Fruit fly (Drosophila melanogaster) whole organism, embryonic: ENCODE data around the gene CG3625.
A peak's percentile ranks its signal among the peaks of the same experiment; 100 is the strongest.

Experiments used
- Atf-2 ChIP-seq: fragments of 200-800 bp; sonication (Bioruptor generic); optimal IDR thresholded peaks from 2 replicates; lab custom pipeline; 2016; ENCODE audit warnings: missing biosample characterization, missing genetic modification characterization
- CG10565 ChIP-seq: fragments of 200-800 bp; sonication (Bioruptor generic); optimal IDR thresholded peaks from 3 replicates; lab custom pipeline; 2016; ENCODE audit warnings: missing biosample characterization, mild to moderate bottlenecking, missing genetic modification characterization
- CG1602 ChIP-seq: fragments of 200-800 bp; sonication (Bioruptor generic); optimal IDR thresholded peaks from 3 replicates; lab custom pipeline; 2016; ENCODE audit warnings: missing biosample characterization, missing genetic modification characterization
- CG1603 ChIP-seq: fragments of 200-800 bp; sonication (Bioruptor generic); optimal IDR thresholded peaks from 2 replicates; lab custom pipeline; 2019; ENCODE audit warnings: missing biosample characterization, mild to moderate bottlenecking, missing genetic modification characterization, moderate library complexity
- CG30020 ChIP-seq: fragments of 200-800 bp; optimal IDR thresholded peaks from 2 replicates; lab custom pipeline; 2019; ENCODE audit warnings: missing biosample characterization, mild to moderate bottlenecking, missing genetic modification characterization, moderate library complexity
- CG31388 ChIP-seq: fragments of 200-800 bp; sonication (Bioruptor generic); optimal IDR thresholded peaks from 2 replicates; lab custom pipeline; 2016; ENCODE audit warnings: missing biosample characterization, missing genetic modification characterization
- CG31441 ChIP-seq: fragments of 200-800 bp; sonication (Bioruptor generic); IDR thresholded peaks from 2 replicates; pipeline ENCODE4 v1.3.6; 2022; ENCODE audit warnings: missing biosample characterization, missing genetic modification characterization
- CG34422 ChIP-seq: fragments of 200-800 bp; sonication (Bioruptor generic); IDR thresholded peaks from 3 replicates; pipeline ENCODE4 v1.3.6; 2022; ENCODE audit warnings: missing biosample characterization, missing genetic modification characterization
- CG4424 ChIP-seq: fragments of 200-800 bp; sonication (Bioruptor generic); optimal IDR thresholded peaks from 3 replicates; lab custom pipeline; 2016; ENCODE audit warnings: missing biosample characterization, missing genetic modification characterization
- CG6175 ChIP-seq: fragments of 200-800 bp; sonication (Bioruptor generic); IDR thresholded peaks from 3 replicates; pipeline ENCODE4 v1.3.6; 2022; ENCODE audit warnings: missing biosample characterization, missing genetic modification characterization
- CG8281 ChIP-seq: fragments of 200-800 bp; sonication (Bioruptor generic); optimal IDR thresholded peaks from 2 replicates; lab custom pipeline; 2018; ENCODE audit warnings: missing biosample characterization, mild to moderate bottlenecking, missing genetic modification characterization, moderate library complexity
- CG9215 ChIP-seq: fragments of 200-800 bp; sonication (Bioruptor generic); IDR thresholded peaks from 2 replicates; pipeline ENCODE4 v1.3.6; 2022; ENCODE audit warnings: missing biosample characterization, missing genetic modification characterization
- CHES-1-like ChIP-seq: fragments of 200-800 bp; sonication (Bioruptor generic); optimal IDR thresholded peaks from 2 replicates; lab custom pipeline; 2016; ENCODE audit warnings: missing biosample characterization, missing genetic modification characterization
- D ChIP-seq, 2 experiments: fragments of 200-800 bp in 1 of 2; fragments of >200 bp in 1 of 2; sonication (Bioruptor generic) in 1 of 2; optimal IDR thresholded peaks; 2 replicates in 1 of 2; 3 replicates in 1 of 2; lab custom pipeline; 2017; ENCODE audit warnings: mild to moderate bottlenecking in 1 of 2, missing biosample characterization in 1 of 2, missing genetic modification characterization in 1 of 2, missing genetic modification reagents in 1 of 2
- E2f1 ChIP-seq: fragments of 200-800 bp; sonication (Bioruptor generic); IDR thresholded peaks from 2 replicates; pipeline ENCODE4 v1.3.6; 2022; ENCODE audit warnings: missing biosample characterization, missing genetic modification characterization
- E2f2 ChIP-seq: fragments of 200-800 bp; sonication (Bioruptor generic); IDR thresholded peaks from 2 replicates; pipeline ENCODE4 v1.3.6; 2022; ENCODE audit warnings: missing biosample characterization, missing genetic modification characterization
- HLH3B ChIP-seq: fragments of 200-800 bp; sonication (Bioruptor generic); IDR thresholded peaks from 2 replicates; pipeline ENCODE4 v1.3.6; 2022; ENCODE audit warnings: missing biosample characterization, missing genetic modification characterization
- HLHmδ ChIP-seq: fragments of 200-800 bp; sonication (Bioruptor generic); optimal IDR thresholded peaks from 2 replicates; lab custom pipeline; 2018; ENCODE audit warnings: missing biosample characterization, mild to moderate bottlenecking, missing genetic modification characterization, moderate library complexity
- Jarid2 ChIP-seq: fragments of 200-800 bp; sonication (Bioruptor generic); optimal IDR thresholded peaks from 3 replicates; lab custom pipeline; 2017; ENCODE audit warnings: mild to moderate bottlenecking, missing biosample characterization, missing genetic modification reagents, missing genetic modification characterization
- Max ChIP-seq: fragments of 200-800 bp; sonication (Bioruptor generic); optimal IDR thresholded peaks from 2 replicates; lab custom pipeline; 2016; ENCODE audit warnings: missing biosample characterization, mild to moderate bottlenecking, missing genetic modification characterization
- Oaz ChIP-seq: fragments of 200-800 bp; sonication (Bioruptor generic); IDR thresholded peaks from 2 replicates; pipeline ENCODE4 v1.3.6; 2022; ENCODE audit warnings: missing biosample characterization, missing genetic modification characterization
- Scr ChIP-seq: fragments of 200-800 bp; sonication (Bioruptor generic); IDR thresholded peaks from 2 replicates; pipeline ENCODE4 v1.3.6; 2022; ENCODE audit warnings: missing biosample characterization, missing genetic modification characterization; ENCODE audit not compliant: partially characterized antibody
- amos ChIP-seq: fragments of 200-800 bp; sonication (Bioruptor generic); IDR thresholded peaks from 2 replicates; pipeline ENCODE4 v1.3.6; 2022; ENCODE audit warnings: missing biosample characterization, missing genetic modification characterization; ENCODE audit not compliant: partially characterized antibody
- ara ChIP-seq: fragments of 200-800 bp; sonication (Bioruptor generic); IDR thresholded peaks from 2 replicates; pipeline ENCODE4 v1.3.6; 2022; ENCODE audit warnings: missing biosample characterization, missing genetic modification characterization
- cwo ChIP-seq: fragments of 200-800 bp; sonication (Bioruptor generic); optimal IDR thresholded peaks from 3 replicates; lab custom pipeline; 2017; ENCODE audit warnings: missing biosample characterization, missing genetic modification characterization, mild to moderate bottlenecking, moderate library complexity, missing genetic modification reagents
- da ChIP-seq: fragments of 200-800 bp; sonication (Bioruptor generic); optimal IDR thresholded peaks from 2 replicates; lab custom pipeline; 2016; ENCODE audit warnings: missing biosample characterization, missing genetic modification characterization
- dan ChIP-seq: fragments of 200-800 bp; sonication (Bioruptor generic); IDR thresholded peaks from 2 replicates; pipeline ENCODE4 v1.3.6; 2022; ENCODE audit warnings: missing biosample characterization, missing genetic modification characterization
- danr ChIP-seq: fragments of 200-800 bp; sonication (Bioruptor generic); IDR thresholded peaks from 2 replicates; pipeline ENCODE4 v1.3.6; 2022; ENCODE audit warnings: missing biosample characterization, missing genetic modification characterization
- dmrt11E ChIP-seq: fragments of 200-800 bp; sonication (Bioruptor generic); optimal IDR thresholded peaks from 3 replicates; lab custom pipeline; 2018; ENCODE audit warnings: missing biosample characterization, mild to moderate bottlenecking, missing genetic modification characterization, moderate library complexity
- fd64A ChIP-seq: fragments of 200-800 bp; sonication (Bioruptor generic); optimal IDR thresholded peaks from 3 replicates; lab custom pipeline; 2018; ENCODE audit warnings: missing biosample characterization, mild to moderate bottlenecking, missing genetic modification characterization
- fu2 ChIP-seq: fragments of 200-800 bp; sonication (Bioruptor generic); optimal IDR thresholded peaks from 2 replicates; lab custom pipeline; 2016; ENCODE audit warnings: missing biosample characterization, missing genetic modification characterization
- gem ChIP-seq: fragments of 200-800 bp; sonication (Bioruptor generic); optimal IDR thresholded peaks from 2 replicates; lab custom pipeline; 2019; ENCODE audit warnings: missing biosample characterization, mild to moderate bottlenecking, missing genetic modification characterization, moderate library complexity
- h ChIP-seq: fragments of >200 bp; optimal IDR thresholded peaks from 2 replicates; lab custom pipeline; 2017
- hth ChIP-seq: fragments of >200 bp; optimal IDR thresholded peaks from 2 replicates; lab custom pipeline; 2017; ENCODE audit warnings: inconsistent platforms
- ind ChIP-seq: fragments of 200-800 bp; sonication (Bioruptor generic); optimal IDR thresholded peaks from 3 replicates; lab custom pipeline; 2016; ENCODE audit warnings: missing biosample characterization, missing genetic modification characterization
- inv ChIP-seq: fragments of 200-800 bp; sonication (Bioruptor generic); IDR thresholded peaks from 2 replicates; pipeline ENCODE4 v1.3.6; 2022; ENCODE audit warnings: missing biosample characterization, missing genetic modification characterization; ENCODE audit not compliant: partially characterized antibody
- klu ChIP-seq: fragments of 200-800 bp; sonication (Bioruptor generic); IDR thresholded peaks from 2 replicates; pipeline ENCODE4 v1.3.6; 2022; ENCODE audit warnings: missing biosample characterization, missing genetic modification characterization
- mam ChIP-seq: fragments of 200-800 bp; sonication (Bioruptor generic); optimal IDR thresholded peaks from 3 replicates; lab custom pipeline; 2016; ENCODE audit warnings: missing biosample characterization, missing genetic modification characterization
- mirr ChIP-seq: fragments of 200-800 bp; sonication (Bioruptor generic); optimal IDR thresholded peaks from 3 replicates; lab custom pipeline; 2018; ENCODE audit warnings: missing biosample characterization, mild to moderate bottlenecking, missing genetic modification characterization
- nerfin-2 ChIP-seq: fragments of 200-800 bp; sonication (Bioruptor generic); IDR thresholded peaks from 2 replicates; pipeline ENCODE4 v1.3.6; 2022; ENCODE audit warnings: missing biosample characterization, missing genetic modification characterization; ENCODE audit not compliant: partially characterized antibody
- oc ChIP-seq: fragments of 200-800 bp; sonication (Bioruptor generic); optimal IDR thresholded peaks from 2 replicates; lab custom pipeline; 2018; ENCODE audit warnings: missing biosample characterization, mild to moderate bottlenecking, missing genetic modification characterization, moderate library complexity
- onecut ChIP-seq: fragments of 200-800 bp; sonication (Bioruptor generic); IDR thresholded peaks from 2 replicates; pipeline ENCODE4 v1.3.6; 2022; ENCODE audit warnings: missing biosample characterization, missing genetic modification characterization
- schlank ChIP-seq: fragments of 200-800 bp; sonication (Bioruptor generic); optimal IDR thresholded peaks from 2 replicates; lab custom pipeline; 2018; ENCODE audit warnings: missing biosample characterization, mild to moderate bottlenecking, missing genetic modification characterization
- sd ChIP-seq: fragments of 200-800 bp; sonication (Bioruptor generic); optimal IDR thresholded peaks from 3 replicates; lab custom pipeline; 2018; ENCODE audit warnings: missing biosample characterization, mild to moderate bottlenecking, missing genetic modification characterization, moderate library complexity
- tap ChIP-seq: fragments of 200-800 bp; optimal IDR thresholded peaks from 3 replicates; lab custom pipeline; 2019; ENCODE audit warnings: missing biosample characterization, mild to moderate bottlenecking, missing genetic modification characterization, moderate library complexity

The CG3625 gene

dm6 chr2L:307129-307528 lies 15.5 kb upstream of the CG3625 start (continued):
- no peak for TF ChIP-seq klu (GFP tag; lab: Robert Waterston, UW)
- TF ChIP-seq E2f2 = no peak
- no peak for TF ChIP-seq HLH3B (GFP tag; lab: Robert Waterston, UW)
- no peak for TF ChIP-seq Oaz (GFP tag; lab: Robert Waterston, UW)
- TF ChIP-seq inv (GFP tag; lab: Robert Waterston, UW) = no peak
- no peak for TF ChIP-seq danr (GFP tag; lab: Robert Waterston, UW)
- no peak for TF ChIP-seq E2f1 (GFP tag; lab: Robert Waterston, UW)
- TF ChIP-seq CG30020 (tag; lab: Kevin White, UChicago) = no peak
- 0 out of 2 replicates have a peak, but pooled peaks have one; percentile 27 for TF ChIP-seq ara
- no peak for TF ChIP-seq ind
- no peak for TF ChIP-seq onecut (GFP tag; lab: Robert Waterston, UW)
- no peak for TF ChIP-seq D (optimal IDR thresholded peaks at IDR 0.05; lab: Kevin White, UChicago)
- TF ChIP-seq D (GFP tag; optimal IDR thresholded peaks at IDR 0.05; lab: Kevin White, UChicago) = no peak
- no peak for TF ChIP-seq oc (tag; lab: Kevin White, UChicago)
- TF ChIP-seq fu2 (GFP tag; lab: Kevin White, UChicago) = no peak
- peak; percentile 68 for TF ChIP-seq mirr (GFP tag; lab: Kevin White, UChicago)
- TF ChIP-seq nerfin-2 (GFP tag; lab: Robert Waterston, UW) = no peak
- no peak for TF ChIP-seq Scr (GFP tag; lab: Robert Waterston, UW)
- TF ChIP-seq CG6175 (GFP tag; lab: Robert Waterston, UW) = no peak
- peak; percentile 54 for TF ChIP-seq sd (tag; lab: Kevin White, UChicago)
- no peak for TF ChIP-seq CG8281
- no peak for TF ChIP-seq CG31388 (GFP tag; lab: Kevin White, UChicago)
- no peak for TF ChIP-seq CG31441
- no peak for TF ChIP-seq CG10565 (GFP tag; lab: Kevin White, UChicago)
- no peak for TF ChIP-seq CG9215 (GFP tag; lab: Robert Waterston, UW)
- TF ChIP-seq schlank (tag; lab: Kevin White, UChicago) = peak; percentile 17
- TF ChIP-seq HLHmδ (GFP tag; lab: Kevin White, UChicago) = no peak
- no peak for TF ChIP-seq fd64A (GFP tag; lab: Kevin White, UChicago)
- peak; percentile 19 for TF ChIP-seq cwo
- TF ChIP-seq Jarid2 (GFP tag; lab: Kevin White, UChicago) = peak; percentile 0
- TF ChIP-seq CG1602 (GFP tag; lab: Kevin White, UChicago) = no peak
- TF ChIP-seq Atf-2 (GFP tag; lab: Kevin White, UChicago) = no peak
- TF ChIP-seq da = no peak
- no peak for TF ChIP-seq h (lab: Kevin White, UChicago)
- no peak for TF ChIP-seq mam (GFP tag; lab: Kevin White, UChicago)
- no peak for TF ChIP-seq tap (tag; lab: Kevin White, UChicago)
- no peak for TF ChIP-seq amos (GFP tag; lab: Robert Waterston, UW)
- TF ChIP-seq Max (GFP tag; lab: Kevin White, UChicago) = no peak
- no peak for TF ChIP-seq hth
- no peak for TF ChIP-seq CG34422
- no peak for TF ChIP-seq CG4424 (GFP tag; lab: Kevin White, UChicago)
- no peak for TF ChIP-seq CHES-1-like
- TF ChIP-seq dan (GFP tag; lab: Robert Waterston, UW) = no peak
- TF ChIP-seq gem = no peak
- no peak for TF ChIP-seq CG1603
- TF ChIP-seq dmrt11E (tag; lab: Kevin White, UChicago) = no peak
